Worm (Caenorhabditis elegans) whole organism, L4 larva: Measurements from ENCODE around the gene K04C1.2.

ENCODE experiments used
- D1046.2 ChIP-seq: fragments of 200-800 bp; sonication (Bioruptor generic); IDR thresholded peaks from 2 replicates; pipeline ENCODE4 v1.3.6; 2022; ENCODE audit warnings: missing genetic modification characterization, missing compliant biosample characterization
- F10B5.3 ChIP-seq: sonication (generic microtip); optimal IDR thresholded peaks from 2 replicates; lab custom pipeline; 2016; ENCODE audit warnings: mild to moderate bottlenecking, missing genetic modification characterization, missing compliant biosample characterization
- F26F4.8 ChIP-seq: fragments of 200-800 bp; sonication (Bioruptor generic); conservative IDR thresholded peaks from 2 replicates; pipeline ENCODE4 v1.3.6; 2022; ENCODE audit warnings: missing genetic modification characterization, missing compliant biosample characterization
- F37D6.2 ChIP-seq: sonication (generic microtip); optimal IDR thresholded peaks from 2 replicates; lab custom pipeline; 2016; ENCODE audit warnings: mild to moderate bottlenecking, missing genetic modification characterization, missing compliant biosample characterization
- Y48G9A.11 ChIP-seq: fragments of 200-800 bp; sonication (Bioruptor generic); IDR thresholded peaks from 2 replicates; pipeline ENCODE4 v1.3.6; 2022; ENCODE audit warnings: missing genetic modification reagents, missing genetic modification characterization, missing compliant biosample characterization
- ZK337.2 ChIP-seq: fragments of 200-800 bp; sonication (Bioruptor generic); IDR thresholded peaks from 2 replicates; pipeline ENCODE4 v1.3.6; 2022; ENCODE audit warnings: missing genetic modification reagents, missing genetic modification characterization, missing compliant biosample characterization
- aha-1 ChIP-seq: fragments of 150-350 bp; peaks from one replicate; lab custom pipeline; 2014; ENCODE audit warnings: missing biosample characterization, missing genetic modification characterization
- aly-2 ChIP-seq: sonication (generic microtip); optimal IDR thresholded peaks from 2 replicates; lab custom pipeline; 2018; ENCODE audit warnings: missing biosample characterization, missing genetic modification characterization
- attf-4 ChIP-seq: sonication (generic microtip); optimal IDR thresholded peaks from 3 replicates; lab custom pipeline; 2017; ENCODE audit warnings: missing biosample characterization, missing genetic modification characterization
- ceh-44 ChIP-seq: fragments of 200-800 bp; sonication (Bioruptor generic); IDR thresholded peaks from 2 replicates; pipeline ENCODE4 v1.3.6; 2022; ENCODE audit warnings: missing genetic modification reagents, missing genetic modification characterization, missing compliant biosample characterization
- ceh-62 ChIP-seq: sonication (generic microtip); optimal IDR thresholded peaks from 2 replicates; lab custom pipeline; 2017; ENCODE audit warnings: missing biosample characterization, missing genetic modification characterization
- daf-16 ChIP-seq, 3 experiments: sonication (generic microtip); optimal IDR thresholded peaks; 2 replicates each; lab custom pipeline; 2016 to 2017; ENCODE audit warnings: missing genetic modification characterization in 3 of 3, missing genetic modification reagents in 3 of 3, mild to moderate bottlenecking in 2 of 3, missing compliant biosample characterization in 2 of 3, missing biosample characterization in 1 of 3, moderate library complexity in 1 of 3
- daf-19 ChIP-seq: fragments of 200-800 bp; sonication (Bioruptor generic); conservative IDR thresholded peaks from 2 replicates; pipeline ENCODE4 v1.3.6; 2022; ENCODE audit warnings: missing genetic modification characterization, missing compliant biosample characterization
- daf-8 ChIP-seq: fragments of 200-800 bp; sonication (Bioruptor generic); IDR thresholded peaks from 2 replicates; pipeline ENCODE4 v1.3.6; 2022; ENCODE audit warnings: missing genetic modification characterization, missing compliant biosample characterization
- dve-1 ChIP-seq: sonication (generic microtip); optimal IDR thresholded peaks from 2 replicates; lab custom pipeline; 2017; ENCODE audit warnings: antibody characterized with exemption, mild to moderate bottlenecking, missing genetic modification characterization, missing compliant biosample characterization; ENCODE audit not compliant: insufficient read depth
- fos-1 ChIP-seq: fragments of 150-350 bp; optimal IDR thresholded peaks from 2 replicates; lab custom pipeline; 2014; ENCODE audit warnings: missing biosample characterization, missing genetic modification characterization
- gei-8 ChIP-seq: fragments of 200-800 bp; sonication (Bioruptor generic); optimal IDR thresholded peaks from 2 replicates; lab custom pipeline; 2018; ENCODE audit warnings: mild to moderate bottlenecking, missing genetic modification characterization, missing compliant biosample characterization
- hlh-11 ChIP-seq: fragments of 200-800 bp; sonication (Bioruptor generic); optimal IDR thresholded peaks from 2 replicates; lab custom pipeline; 2018; ENCODE audit warnings: mild to moderate bottlenecking, missing genetic modification characterization, missing compliant biosample characterization
- hlh-30 ChIP-seq: sonication (generic microtip); optimal IDR thresholded peaks from 2 replicates; lab custom pipeline; 2017; ENCODE audit warnings: antibody characterized with exemption, mild to moderate bottlenecking, missing genetic modification characterization, missing compliant biosample characterization; ENCODE audit not compliant: insufficient read depth
- hmg-1.1 ChIP-seq: fragments of 200-800 bp; sonication (Bioruptor generic); IDR thresholded peaks from 2 replicates; pipeline ENCODE4 v1.3.6; 2022; ENCODE audit warnings: missing genetic modification reagents, missing genetic modification characterization, missing compliant biosample characterization
- lin-15B ChIP-seq: fragments of 150-350 bp; sonication (generic microtip); optimal IDR thresholded peaks from 3 replicates; lab custom pipeline; 2014; ENCODE audit warnings: missing biosample characterization, missing genetic modification characterization
- lsy-2 ChIP-seq, 2 experiments: fragments of 150-350 bp in 1 of 2; sonication (generic microtip) in 1 of 2; optimal IDR thresholded peaks; 2 replicates each; lab custom pipeline; 2014 to 2017; ENCODE audit warnings: missing biosample characterization in 2 of 2, missing genetic modification characterization in 2 of 2
- mes-2 ChIP-seq: sonication (generic microtip); optimal IDR thresholded peaks from 2 replicates; lab custom pipeline; 2016; ENCODE audit warnings: missing genotype, mild to moderate bottlenecking, missing genetic modification characterization, missing compliant biosample characterization; ENCODE audit not compliant: poor library complexity, severe bottlenecking
- nhr-11 ChIP-seq: fragments of 150-350 bp; optimal IDR thresholded peaks from 2 replicates; lab custom pipeline; 2014; ENCODE audit warnings: missing biosample characterization, missing genetic modification characterization
- nhr-48 ChIP-seq: sonication (generic microtip); optimal IDR thresholded peaks from 2 replicates; lab custom pipeline; 2016; ENCODE audit warnings: mild to moderate bottlenecking, missing genetic modification characterization, missing compliant biosample characterization
- set-16 ChIP-seq: fragments of 200-800 bp; sonication (Bioruptor generic); IDR thresholded peaks from 2 replicates; pipeline ENCODE4 v1.3.6; 2022; ENCODE audit warnings: missing genetic modification reagents, missing genetic modification characterization, missing compliant biosample characterization
- spr-1 ChIP-seq: sonication (generic microtip); optimal IDR thresholded peaks from 2 replicates; lab custom pipeline; 2016; ENCODE audit warnings: mild to moderate bottlenecking, missing genetic modification characterization, missing compliant biosample characterization
- spr-3 ChIP-seq: fragments of 200-800 bp; sonication (Bioruptor generic); optimal IDR thresholded peaks from 2 replicates; lab custom pipeline; 2018; ENCODE audit warnings: mild to moderate bottlenecking, missing genetic modification characterization, missing compliant biosample characterization
- unc-130 ChIP-seq: sonication (generic microtip); optimal IDR thresholded peaks from 2 replicates; lab custom pipeline; 2016; ENCODE audit warnings: missing genetic modification reagents, missing genetic modification characterization, missing compliant biosample characterization
- unc-62 ChIP-seq, 3 experiments: fragments of 150-350 bp in 1 of 3; sonication (generic microtip); optimal IDR thresholded peaks in 2 of 3; peaks in 1 of 3; 1 replicate in 1 of 3; 2 replicates in 2 of 3; lab custom pipeline; 2014 to 2017; ENCODE audit warnings: missing biosample characterization in 3 of 3, missing genetic modification characterization in 3 of 3, missing genetic modification reagents in 3 of 3, missing genotype in 1 of 3
- vab-7 ChIP-seq: fragments of 200-800 bp; sonication (Bioruptor generic); IDR thresholded peaks from 2 replicates; pipeline ENCODE4 v1.3.6; 2022; ENCODE audit warnings: missing genetic modification reagents, missing genetic modification characterization, missing compliant biosample characterization
- zag-1 ChIP-seq: fragments of 150-350 bp; optimal IDR thresholded peaks from 2 replicates; lab custom pipeline; 2014; ENCODE audit warnings: missing biosample characterization, missing genetic modification characterization
- zfp-3 ChIP-seq: fragments of 200-800 bp; sonication (Bioruptor generic); conservative IDR thresholded peaks from 2 replicates; pipeline ENCODE4 v1.3.6; 2022; ENCODE audit warnings: missing genetic modification reagents, missing genetic modification characterization, missing compliant biosample characterization
- zip-2 ChIP-seq: fragments of 150-350 bp; optimal IDR thresholded peaks from 2 replicates; lab custom pipeline; 2014; ENCODE audit warnings: missing biosample characterization, missing genetic modification characterization

Gene K04C1.2

DNA sequence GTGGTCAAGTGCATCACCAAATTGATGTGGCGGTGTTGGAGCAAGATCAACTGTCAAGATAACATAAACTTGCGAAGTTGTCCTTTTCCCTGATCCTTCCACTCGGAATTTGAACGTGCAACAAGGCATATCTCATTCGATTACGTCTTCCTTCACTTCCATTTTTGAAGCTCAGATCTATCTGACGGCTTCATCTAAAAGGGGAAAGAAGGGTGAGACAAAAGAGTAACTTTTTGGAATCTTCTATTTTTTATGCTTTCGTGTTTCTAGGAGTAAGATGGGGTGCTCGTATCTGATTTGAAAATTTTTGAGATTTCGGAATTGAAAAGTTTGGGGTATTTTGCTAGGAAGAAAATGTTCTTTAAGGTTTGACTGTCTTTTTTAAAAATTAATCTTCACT, 28.7 kb downstream of the K04C1.2 start:
- TF ChIP-seq zip-2 (tag; lab: Kevin White, UChicago) (no peak), unc-62 (GFP tag; optimal IDR thresholded peaks at IDR 0.05 in 1 of 2; lab: Kevin White, UChicago) (peak in 1 of 2 experiments; percentile 95), unc-62 (tag; optimal IDR thresholded peaks at IDR 0.05; lab: Kevin White, UChicago) (no peak)

ce11 chrX:14267781-14268180, 29.3 kb downstream of the K04C1.2 start, which contains the start of gene del-1:
TSS of gene del-1 (plus strand) at chrX:14268081.
- TF ChIP-seq set-16 (no peak), spr-1 (no peak), D1046.2 (GFP tag; lab: Robert Waterston, UW) (no peak), F37D6.2 (no peak), vab-7 (GFP tag; lab: Robert Waterston, UW) (no peak), F26F4.8 (no peak), mes-2 (tag; lab: Kevin White, UChicago) (no peak), unc-130 (GFP tag; lab: Kevin White, UChicago) (no peak)

DNA sequence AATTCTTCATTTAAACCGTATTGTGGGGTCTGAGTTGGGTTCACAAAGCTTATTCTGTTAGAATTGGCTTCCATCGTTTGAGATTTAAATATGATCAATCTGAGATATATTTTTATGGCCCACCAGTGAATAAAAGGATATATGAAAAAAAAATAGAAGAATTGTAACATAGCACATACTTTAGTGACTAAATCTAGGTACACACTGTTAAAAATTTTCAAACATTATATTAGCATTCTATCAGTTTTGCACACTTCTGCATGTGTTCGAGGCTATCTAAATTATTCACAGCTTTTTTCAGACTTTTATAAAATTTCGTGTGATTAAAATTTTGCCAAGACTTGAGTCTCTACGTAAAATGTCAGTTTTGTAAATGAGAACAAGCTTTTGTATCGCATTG, 43.0 kb downstream of the K04C1.2 start, which contains the start of gene E02H4.2:
E02H4.2 (minus strand) TSS at position 101 of the 400 bp plus-strand sequence.
- TF ChIP-seq lin-15B (tag; lab: Kevin White, UChicago) (no peak), nhr-11 (no peak), nhr-48 (tag; lab: Kevin White, UChicago) (no peak), fos-1 (tag; lab: Kevin White, UChicago) (no peak), ceh-62 (no peak), mes-2 (tag; lab: Kevin White, UChicago) (no peak), daf-19 (GFP tag; lab: Robert Waterston, UW) (no peak), zfp-3 (GFP tag; lab: Robert Waterston, UW) (no peak), daf-8 (GFP tag; lab: Robert Waterston, UW) (no peak), aha-1 (tag; lab: Kevin White, UChicago) (no peak), zag-1 (tag; lab: Kevin White, UChicago) (no peak), Y48G9A.11 (GFP tag; lab: Robert Waterston, UW) (no peak), vab-7 (GFP tag; lab: Robert Waterston, UW) (no peak)

- TF ChIP-seq F10B5.3 (no peak), ZK337.2 (GFP tag; lab: Robert Waterston, UW) (0 out of 2 replicates have a peak, but pooled peaks have one; percentile 2), attf-4 (tag; lab: Kevin White, UChicago) (no peak), dve-1 (tag; lab: Kevin White, UChicago) (no peak), daf-16 (GFP tag; optimal IDR thresholded peaks at IDR 0.05; lab: Kevin White, UChicago) (peak in 1 of 2 experiments; percentile 84), daf-16 (tag; optimal IDR thresholded peaks at IDR 0.05; lab: Kevin White, UChicago) (no peak), spr-3 (no peak), gei-8 (GFP tag; lab: Kevin White, UChicago) (no peak), hmg-1.1 (GFP tag; lab: Robert Waterston, UW) (peak; percentile 25; the same call in 1 of the 2 replicates), hlh-30 (tag; lab: Kevin White, UChicago) (peak; percentile 33), lsy-2 (tag; optimal IDR thresholded peaks at IDR 0.05; lab: Kevin White, UChicago) (no peak), hlh-11 (tag; lab: Kevin White, UChicago) (peak; percentile 53), nhr-11 (peak; percentile 91), mes-2 (tag; lab: Kevin White, UChicago) (no peak), ceh-44 (no peak), aly-2 (tag; lab: Kevin White, UChicago) (no peak), fos-1 (tag; lab: Kevin White, UChicago) (no peak), aha-1 (tag; lab: Kevin White, UChicago) (peak; percentile 85)
Measured at ce11 chrX:14287888-14288287, 49.4 kb downstream of the K04C1.2 start.
